Fruit fly (Drosophila melanogaster) whole organism, embryonic: Measurements from ENCODE around the gene Gr93d.
A peak's percentile ranks its signal among the peaks of the same experiment; 100 is the strongest.

Experiments
- Ada2b ChIP-seq: fragments of 200-800 bp; sonication (Bioruptor generic); IDR thresholded peaks from 2 replicates; pipeline ENCODE4 v1.3.6; 2022; ENCODE audit warnings: missing biosample characterization, missing genetic modification characterization
- B-H2 ChIP-seq: fragments of 200-800 bp; sonication (Bioruptor generic); optimal IDR thresholded peaks from 2 replicates; lab custom pipeline; 2018; ENCODE audit warnings: missing biosample characterization, mild to moderate bottlenecking, missing genetic modification characterization
- BEAF-32 ChIP-seq: fragments of 200-800 bp; sonication (Bioruptor generic); optimal IDR thresholded peaks from 3 replicates; lab custom pipeline; 2017; ENCODE audit warnings: missing biosample characterization, missing genetic modification characterization, mild to moderate bottlenecking, moderate library complexity, missing genetic modification reagents
- CG10565 ChIP-seq: fragments of 200-800 bp; sonication (Bioruptor generic); optimal IDR thresholded peaks from 3 replicates; lab custom pipeline; 2016; ENCODE audit warnings: missing biosample characterization, mild to moderate bottlenecking, missing genetic modification characterization
- CG11085 ChIP-seq: fragments of 200-800 bp; sonication (Bioruptor generic); IDR thresholded peaks from 2 replicates; pipeline ENCODE4 v1.3.6; 2022; ENCODE audit warnings: missing biosample characterization, missing genetic modification characterization
- CG15514 ChIP-seq: fragments of 200-800 bp; sonication (Bioruptor generic); optimal IDR thresholded peaks from 3 replicates; lab custom pipeline; 2017; ENCODE audit warnings: missing biosample characterization, missing genetic modification characterization, mild to moderate bottlenecking, moderate library complexity, missing genetic modification reagents
- CG16815 ChIP-seq: fragments of 200-800 bp; sonication (Bioruptor generic); optimal IDR thresholded peaks from 3 replicates; lab custom pipeline; 2017; ENCODE audit warnings: missing biosample characterization, mild to moderate bottlenecking, missing genetic modification characterization
- CG17328 ChIP-seq: fragments of 200-800 bp; sonication (Bioruptor generic); IDR thresholded peaks from 2 replicates; pipeline ENCODE4 v1.3.6; 2022; ENCODE audit warnings: missing biosample characterization, missing genetic modification characterization
- CG17359 ChIP-seq: fragments of 200-800 bp; sonication (Bioruptor generic); optimal IDR thresholded peaks from 3 replicates; lab custom pipeline; 2018; ENCODE audit warnings: missing biosample characterization, mild to moderate bottlenecking, missing genetic modification characterization, moderate library complexity
- CG17385 ChIP-seq: fragments of 200-800 bp; sonication (Bioruptor generic); optimal IDR thresholded peaks from 3 replicates; lab custom pipeline; 2018; ENCODE audit warnings: missing biosample characterization, mild to moderate bottlenecking, missing genetic modification characterization
- CG17568 ChIP-seq: fragments of 200-800 bp; sonication (Bioruptor generic); optimal IDR thresholded peaks from 2 replicates; lab custom pipeline; 2018; ENCODE audit warnings: missing biosample characterization, mild to moderate bottlenecking, missing genetic modification characterization, moderate library complexity
- CG17829 ChIP-seq: fragments of 200-800 bp; optimal IDR thresholded peaks from 2 replicates; lab custom pipeline; 2019; ENCODE audit warnings: missing biosample characterization, mild to moderate bottlenecking, missing genetic modification characterization, moderate library complexity
- CG2120 ChIP-seq: fragments of 200-800 bp; sonication (Bioruptor generic); optimal IDR thresholded peaks from 3 replicates; lab custom pipeline; 2016; ENCODE audit warnings: missing biosample characterization, missing genetic modification characterization
- CG2202 ChIP-seq: fragments of 200-800 bp; sonication (Bioruptor generic); optimal IDR thresholded peaks from 2 replicates; lab custom pipeline; 2018; ENCODE audit warnings: missing biosample characterization, mild to moderate bottlenecking, missing genetic modification characterization
- CG30020 ChIP-seq: fragments of 200-800 bp; optimal IDR thresholded peaks from 2 replicates; lab custom pipeline; 2019; ENCODE audit warnings: missing biosample characterization, mild to moderate bottlenecking, missing genetic modification characterization, moderate library complexity
- CG4328 ChIP-seq: fragments of 200-800 bp; sonication (Bioruptor generic); optimal IDR thresholded peaks from 3 replicates; lab custom pipeline; 2017; ENCODE audit warnings: missing biosample characterization, missing genetic modification reagents, missing genetic modification characterization
- CG4617 ChIP-seq: fragments of 200-800 bp; sonication (Bioruptor generic); optimal IDR thresholded peaks from 3 replicates; lab custom pipeline; 2016; ENCODE audit warnings: missing biosample characterization, missing genetic modification characterization, borderline replicate concordance
- CG5953 ChIP-seq: fragments of 200-800 bp; sonication (Bioruptor generic); IDR thresholded peaks from 2 replicates; pipeline ENCODE4 v1.3.6; 2022; ENCODE audit warnings: missing biosample characterization, missing genetic modification characterization
- CG8359 ChIP-seq: fragments of 200-800 bp; sonication (Bioruptor generic); optimal IDR thresholded peaks from 2 replicates; lab custom pipeline; 2017; ENCODE audit warnings: missing biosample characterization, mild to moderate bottlenecking, missing genetic modification characterization, borderline replicate concordance
- CG8924 ChIP-seq: fragments of 200-800 bp; optimal IDR thresholded peaks from 3 replicates; lab custom pipeline; 2019; ENCODE audit warnings: missing biosample characterization, mild to moderate bottlenecking, missing genetic modification characterization, moderate library complexity
- CG9727 ChIP-seq: fragments of 200-800 bp; sonication (Bioruptor generic); optimal IDR thresholded peaks from 3 replicates; lab custom pipeline; 2017; ENCODE audit warnings: missing biosample characterization, mild to moderate bottlenecking, missing genetic modification characterization
- Chrac-16 ChIP-seq: fragments of 200-800 bp; sonication (Bioruptor generic); optimal IDR thresholded peaks from 3 replicates; lab custom pipeline; 2016; ENCODE audit warnings: missing biosample characterization, missing genetic modification characterization
- CrebB ChIP-seq: fragments of 200-800 bp; sonication (Bioruptor generic); optimal IDR thresholded peaks from 3 replicates; lab custom pipeline; 2018; ENCODE audit warnings: missing biosample characterization, mild to moderate bottlenecking, missing genetic modification characterization
- Dad ChIP-seq: fragments of 200-800 bp; sonication (Bioruptor generic); optimal IDR thresholded peaks from 3 replicates; lab custom pipeline; 2016; ENCODE audit warnings: missing biosample characterization, missing genetic modification characterization
- Dip2 ChIP-seq: fragments of 200-800 bp; sonication (Bioruptor generic); IDR thresholded peaks from 2 replicates; pipeline ENCODE4 v1.3.6; 2022; ENCODE audit warnings: missing biosample characterization, missing genetic modification characterization
- Ets65A ChIP-seq: fragments of 200-800 bp; sonication (Bioruptor generic); peaks from one replicate; lab custom pipeline; 2016; ENCODE audit warnings: missing biosample characterization, missing genetic modification characterization
- Ets97D ChIP-seq: fragments of 200-800 bp; sonication (Bioruptor generic); optimal IDR thresholded peaks from 3 replicates; lab custom pipeline; 2016; ENCODE audit warnings: missing biosample characterization, missing genetic modification characterization
- Hand ChIP-seq: fragments of 200-800 bp; sonication (Bioruptor generic); optimal IDR thresholded peaks from 2 replicates; lab custom pipeline; 2017; ENCODE audit warnings: mild to moderate bottlenecking, missing biosample characterization, missing genetic modification reagents, missing genetic modification characterization
- Hsf ChIP-seq: fragments of 200-800 bp; sonication (Bioruptor generic); optimal IDR thresholded peaks from 3 replicates; lab custom pipeline; 2016; ENCODE audit warnings: missing biosample characterization, missing genetic modification characterization
- Nf-YB ChIP-seq: fragments of 200-800 bp; sonication (Bioruptor generic); optimal IDR thresholded peaks from 3 replicates; lab custom pipeline; 2019; ENCODE audit warnings: missing biosample characterization, mild to moderate bottlenecking, missing genetic modification characterization, moderate library complexity
- Rfx ChIP-seq: fragments of 200-800 bp; sonication (Bioruptor generic); IDR thresholded peaks from 2 replicates; pipeline ENCODE4 v1.3.6; 2022; ENCODE audit warnings: missing biosample characterization, missing genetic modification characterization
- Side ChIP-seq: fragments of 200-800 bp; sonication (Bioruptor generic); optimal IDR thresholded peaks from 2 replicates; lab custom pipeline; 2016; ENCODE audit warnings: missing biosample characterization, missing genetic modification characterization
- Sox100B ChIP-seq: fragments of 200-800 bp; sonication (Bioruptor generic); optimal IDR thresholded peaks from 3 replicates; lab custom pipeline; 2018; ENCODE audit warnings: missing biosample characterization, mild to moderate bottlenecking, missing genetic modification characterization
- Xbp1 ChIP-seq: fragments of 200-800 bp; sonication (Bioruptor generic); optimal IDR thresholded peaks from 3 replicates; lab custom pipeline; 2016; ENCODE audit warnings: missing biosample characterization, mild to moderate bottlenecking, missing genetic modification characterization
- ac ChIP-seq: fragments of 200-800 bp; sonication (Bioruptor generic); optimal IDR thresholded peaks from 3 replicates; lab custom pipeline; 2017; ENCODE audit warnings: missing biosample characterization, mild to moderate bottlenecking, missing genetic modification characterization
- al ChIP-seq: fragments of 200-800 bp; sonication (Bioruptor generic); IDR thresholded peaks from 2 replicates; pipeline ENCODE4 v1.3.6; 2022; ENCODE audit warnings: missing biosample characterization, missing genetic modification characterization
- ash1 ChIP-seq: fragments of 200-800 bp; sonication (Bioruptor generic); optimal IDR thresholded peaks from 2 replicates; lab custom pipeline; 2018; ENCODE audit warnings: missing biosample characterization, mild to moderate bottlenecking, missing genetic modification characterization
- cad ChIP-seq: fragments of >200 bp; optimal IDR thresholded peaks from 2 replicates; lab custom pipeline; 2017; ENCODE audit warnings: missing biosample characterization, missing genetic modification characterization
- crol ChIP-seq: fragments of 200-800 bp; sonication (Bioruptor generic); IDR thresholded peaks from 2 replicates; pipeline ENCODE4 v1.3.6; 2022; ENCODE audit warnings: missing biosample characterization, missing genetic modification characterization
- ems ChIP-seq: fragments of 200-800 bp; sonication (Bioruptor generic); optimal IDR thresholded peaks from 3 replicates; lab custom pipeline; 2016; ENCODE audit warnings: missing biosample characterization, missing genetic modification characterization
- fru ChIP-seq: fragments of >200 bp; optimal IDR thresholded peaks from 2 replicates; lab custom pipeline; 2017
- fu2 ChIP-seq: fragments of 200-800 bp; sonication (Bioruptor generic); optimal IDR thresholded peaks from 2 replicates; lab custom pipeline; 2016; ENCODE audit warnings: missing biosample characterization, missing genetic modification characterization
- gsb-n ChIP-seq: fragments of 200-800 bp; sonication (Bioruptor generic); optimal IDR thresholded peaks from 3 replicates; lab custom pipeline; 2018; ENCODE audit warnings: missing biosample characterization, mild to moderate bottlenecking, missing genetic modification characterization
- ind ChIP-seq: fragments of 200-800 bp; sonication (Bioruptor generic); optimal IDR thresholded peaks from 3 replicates; lab custom pipeline; 2016; ENCODE audit warnings: missing biosample characterization, missing genetic modification characterization
- kah ChIP-seq: fragments of 200-800 bp; sonication (Bioruptor generic); optimal IDR thresholded peaks from 2 replicates; lab custom pipeline; 2018; ENCODE audit warnings: missing biosample characterization, mild to moderate bottlenecking, missing genetic modification characterization
- kni ChIP-seq: fragments of 200-800 bp; sonication (Bioruptor generic); optimal IDR thresholded peaks from 3 replicates; lab custom pipeline; 2017; ENCODE audit warnings: mild to moderate bottlenecking, missing biosample characterization, missing genetic modification reagents, missing genetic modification characterization
- pzg ChIP-seq: fragments of 200-800 bp; sonication (Bioruptor generic); optimal IDR thresholded peaks from 3 replicates; lab custom pipeline; 2018; ENCODE audit warnings: missing biosample characterization, mild to moderate bottlenecking, missing genetic modification characterization, moderate library complexity
- sens-2 ChIP-seq: fragments of 200-800 bp; sonication (Bioruptor generic); IDR thresholded peaks from 2 replicates; pipeline ENCODE4 v1.3.6; 2022; ENCODE audit warnings: missing biosample characterization, missing genetic modification characterization
- slp2 ChIP-seq: fragments of 200-800 bp; sonication (Bioruptor generic); optimal IDR thresholded peaks from 2 replicates; lab custom pipeline; 2016; ENCODE audit warnings: missing biosample characterization, missing genetic modification characterization
- sob ChIP-seq: fragments of 200-800 bp; sonication (Bioruptor generic); IDR thresholded peaks from 2 replicates; pipeline ENCODE4 v1.3.6; 2022; ENCODE audit warnings: missing biosample characterization, missing genetic modification characterization
- zen ChIP-seq: fragments of 200-800 bp; sonication (Bioruptor generic); optimal IDR thresholded peaks from 3 replicates; lab custom pipeline; 2018; ENCODE audit warnings: missing biosample characterization, mild to moderate bottlenecking, missing genetic modification characterization, moderate library complexity
- zf30C ChIP-seq: fragments of 200-800 bp; sonication (Bioruptor generic); optimal IDR thresholded peaks from 3 replicates; lab custom pipeline; 2018; ENCODE audit warnings: missing biosample characterization, mild to moderate bottlenecking, missing genetic modification characterization

Gr93d gene

DNA sequence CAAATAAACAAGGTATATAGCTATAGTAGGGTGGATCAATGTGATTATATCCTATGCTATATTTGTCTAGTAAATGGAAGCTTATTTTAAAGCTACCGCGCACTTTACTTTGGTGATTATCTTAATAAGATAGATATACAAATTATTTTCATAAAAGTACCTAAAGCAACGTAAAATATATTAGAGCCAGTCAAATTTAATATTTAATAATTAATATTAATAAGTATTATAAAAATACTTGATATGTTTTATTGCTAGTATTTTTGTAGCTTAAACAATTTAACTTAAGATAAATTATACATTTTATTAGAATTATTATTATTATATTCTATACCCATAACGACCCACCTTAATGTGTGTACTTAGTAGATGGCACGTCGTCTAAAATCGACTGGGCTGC is 6.8 kb downstream of the Gr93d start (continued):
- TF ChIP-seq CG16815 (no peak), ems (GFP tag; lab: Kevin White, UChicago) (no peak), crol (GFP tag; lab: Robert Waterston, UW) (no peak), CrebB (tag; lab: Kevin White, UChicago) (no peak), B-H2 (GFP tag; lab: Kevin White, UChicago) (no peak), ash1 (GFP tag; lab: Kevin White, UChicago) (no peak), CG15514 (GFP tag; lab: Kevin White, UChicago) (peak; percentile 7), fru (no peak), sob (GFP tag; lab: Robert Waterston, UW) (no peak), Hand (GFP tag; lab: Kevin White, UChicago) (no peak), CG2202 (tag; lab: Kevin White, UChicago) (no peak), cad (GFP tag; lab: Kevin White, UChicago) (no peak), CG4328 (GFP tag; lab: Kevin White, UChicago) (no peak), Chrac-16 (no peak), CG17829 (tag; lab: Kevin White, UChicago) (peak; percentile 35), CG30020 (tag; lab: Kevin White, UChicago) (no peak), kah (GFP tag; lab: Kevin White, UChicago) (peak; percentile 10), Nf-YB (no peak), CG17385 (GFP tag; lab: Kevin White, UChicago) (peak; percentile 18), fu2 (GFP tag; lab: Kevin White, UChicago) (no peak), gsb-n (tag; lab: Kevin White, UChicago) (peak; percentile 13)

DNA sequence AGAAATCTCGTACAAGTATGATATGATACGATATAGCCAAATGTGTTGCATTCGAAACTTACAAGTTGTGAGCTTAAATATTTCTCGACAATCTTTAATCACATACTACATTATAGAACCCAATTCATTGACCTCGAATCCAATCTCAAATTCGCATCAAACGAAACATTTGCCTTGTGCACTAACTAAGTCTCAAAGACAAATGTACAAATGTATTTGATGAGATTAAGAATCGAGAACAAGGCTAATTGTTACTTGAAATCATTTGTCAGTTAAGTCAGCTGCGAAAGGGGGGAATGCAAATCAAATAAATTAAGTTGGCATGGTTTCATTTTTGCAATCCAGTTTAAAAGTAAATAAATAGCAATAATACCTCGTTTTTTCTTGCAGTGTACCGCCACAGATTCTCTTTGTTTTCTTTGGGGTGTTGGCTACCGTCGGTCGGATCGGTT is 7.9 kb downstream of the Gr93d start:
- peak; percentile 38 for TF ChIP-seq slp2 (GFP tag; lab: Kevin White, UChicago)
- no peak for TF ChIP-seq Dip2
- TF ChIP-seq zen (tag; lab: Kevin White, UChicago) = no peak
- TF ChIP-seq Xbp1 (GFP tag; lab: Kevin White, UChicago) = peak; percentile 22
- TF ChIP-seq pzg (GFP tag; lab: Kevin White, UChicago) = no peak
- TF ChIP-seq CG17328 (GFP tag; lab: Robert Waterston, UW) = no peak
- no peak for TF ChIP-seq CG17568 (GFP tag; lab: Kevin White, UChicago)
- no peak for TF ChIP-seq CG11085 (GFP tag; lab: Robert Waterston, UW)
- TF ChIP-seq sens-2 (GFP tag; lab: Robert Waterston, UW) = no peak
- no peak for TF ChIP-seq zf30C (GFP tag; lab: Kevin White, UChicago)
- no peak for TF ChIP-seq ac (GFP tag; lab: Kevin White, UChicago)
- no peak for TF ChIP-seq CG5953 (GFP tag; lab: Robert Waterston, UW)
- no peak for TF ChIP-seq al
- TF ChIP-seq CG8924 (tag; lab: Kevin White, UChicago) = no peak
- TF ChIP-seq CG8359 (GFP tag; lab: Kevin White, UChicago) = no peak
- TF ChIP-seq Side (GFP tag; lab: Kevin White, UChicago) = no peak
- no peak for TF ChIP-seq CG2120 (GFP tag; lab: Kevin White, UChicago)
- no peak for TF ChIP-seq Ets97D (GFP tag; lab: Kevin White, UChicago)
- no peak for TF ChIP-seq Rfx (GFP tag; lab: Robert Waterston, UW)
- peak; percentile 43 for TF ChIP-seq Sox100B (GFP tag; lab: Kevin White, UChicago)
- TF ChIP-seq ind = no peak
- TF ChIP-seq BEAF-32 (GFP tag; lab: Kevin White, UChicago) = no peak
- peak; percentile 73 for TF ChIP-seq Ets65A (GFP tag; lab: Kevin White, UChicago)
- no peak for TF ChIP-seq CG10565
- no peak; the same call in 1 of the 2 replicates for TF ChIP-seq Ada2b (GFP tag; lab: Robert Waterston, UW)
- TF ChIP-seq CG9727 = peak; percentile 28
- TF ChIP-seq Dad (GFP tag; lab: Kevin White, UChicago) = no peak
- peak; percentile 11 for TF ChIP-seq Hsf
- no peak for TF ChIP-seq CG17359
- no peak for TF ChIP-seq kni
- no peak for TF ChIP-seq CG4617
